Worm (Caenorhabditis elegans): ENCODE measurements around the gene hum-4.

ce11 chrX:11481825-11482093 is 48.4 kb upstream of the hum-4 start:
- TF ChIP-seq pha-2 (tag; optimal IDR thresholded peaks at IDR 0.05) (no peak), ahr-1 (tag; optimal IDR thresholded peaks at IDR 0.05) (no peak), hlh-6 (tag; optimal IDR thresholded peaks at IDR 0.05) (no peak), ama-1 (optimal IDR thresholded peaks at IDR 0.05) (no peak), eyg-1 (tag; optimal IDR thresholded peaks at IDR 0.05) (no peak)

Data from whole organism, late embryonic.